Worm (Caenorhabditis elegans) whole organism, early embryonic: Measurements from ENCODE around the gene xbp-1.

Experiments
- ceh-36 ChIP-seq: sonication (generic microtip); optimal IDR thresholded peaks from 2 replicates; lab custom pipeline; 2016; ENCODE audit warnings: missing genetic modification characterization, inconsistent platforms, missing compliant biosample characterization
- hmg-4 ChIP-seq: fragments of 200-800 bp; sonication (Bioruptor generic); optimal IDR thresholded peaks from 2 replicates; lab custom pipeline; 2018; ENCODE audit warnings: mild to moderate bottlenecking, missing genetic modification characterization, missing compliant biosample characterization

- TF ChIP-seq hmg-4 (GFP tag; lab: Kevin White, UChicago) (no peak), ceh-36 (tag; lab: Kevin White, UChicago) (no peak)
Measured at ce11 chrIII:4240126-4240525, 46.5 kb downstream of the xbp-1 start.
